In the genomic region with DNA sequence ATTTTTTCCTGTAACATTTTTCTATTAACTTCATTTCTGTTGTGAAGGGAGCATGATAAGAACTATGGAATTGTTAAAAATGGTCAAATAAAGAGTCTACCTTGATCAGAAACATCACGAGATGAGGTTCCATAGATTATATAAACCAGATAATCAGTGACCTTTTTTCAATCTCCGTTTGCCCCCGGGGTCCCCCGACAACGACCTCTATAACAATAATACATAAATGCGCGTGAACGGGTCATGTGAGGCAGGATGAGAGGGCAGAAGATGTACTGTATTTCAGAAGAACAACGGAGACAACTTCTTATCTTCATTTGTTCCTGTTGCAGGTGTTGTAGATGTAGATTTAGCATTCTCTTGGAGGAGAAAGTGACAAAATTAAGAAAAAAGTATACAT, we compare ENCODE assay signal across 6 worm cellular contexts.
TF ChIP-seq lines count a peak whose summit lies in the region.

No protein-coding gene starts in this region.

TF ChIP-seq in whole organism, L1 larva, 84 proteins besides CTCF, POLR2A, EP300 and RAD21:
- TF ChIP-seq blmp-1 (tag; optimal IDR thresholded peaks at IDR 0.05; lab: Kevin White, UChicago), result peak; percentile 29
- no peak for TF ChIP-seq C04F5.9 (tag; optimal IDR thresholded peaks at IDR 0.05; lab: Kevin White, UChicago)
- no peak for TF ChIP-seq efl-1 (optimal IDR thresholded peaks at IDR 0.05; lab: Kevin White, UChicago)
- peak in 1 of 2 experiments; percentile 78 for TF ChIP-seq efl-1 (GFP tag; optimal IDR thresholded peaks at IDR 0.05 in 1 of 2; lab: Kevin White, UChicago)
- TF ChIP-seq nhr-20 (tag; optimal IDR thresholded peaks at IDR 0.05; lab: Kevin White, UChicago), result peak; percentile 3
- peak in 1 of 6 experiments; percentile 7 for TF ChIP-seq elt-3 (tag; optimal IDR thresholded peaks at IDR 0.05; lab: Kevin White, UChicago)
- no peak for TF ChIP-seq sox-4 (tag; optimal IDR thresholded peaks at IDR 0.05; lab: Kevin White, UChicago)
TF ChIP-seq in whole organism, L1 larva: peak in this region for 4.

TF ChIP-seq in whole organism, L2 larva, 48 proteins besides CTCF, POLR2A, EP300 and RAD21:
- TF ChIP-seq skn-1 (tag; optimal IDR thresholded peaks at IDR 0.05; lab: Kevin White, UChicago), result no peak
- no peak for TF ChIP-seq lsy-2 (tag; optimal IDR thresholded peaks at IDR 0.05; lab: Kevin White, UChicago)
- TF ChIP-seq mbf-1 (tag; optimal IDR thresholded peaks at IDR 0.05; lab: Kevin White, UChicago), result no peak
- TF ChIP-seq nhr-12 (tag; optimal IDR thresholded peaks at IDR 0.05; lab: Kevin White, UChicago), result no peak
- TF ChIP-seq nhr-25 (tag; optimal IDR thresholded peaks at IDR 0.05; lab: Kevin White, UChicago), result peak; percentile 42
- TF ChIP-seq blmp-1 (tag; optimal IDR thresholded peaks at IDR 0.05; lab: Kevin White, UChicago; ENCODE audit: insufficient read depth), result peak; percentile 41
- TF ChIP-seq aly-2 (tag; optimal IDR thresholded peaks at IDR 0.05; lab: Kevin White, UChicago), result no peak
- no peak for TF ChIP-seq ceh-82 (tag; optimal IDR thresholded peaks at IDR 0.05; lab: Kevin White, UChicago)
- peak; percentile 36 for TF ChIP-seq sma-9 (GFP tag; optimal IDR thresholded peaks at IDR 0.05; lab: Kevin White, UChicago)
- no peak for TF ChIP-seq sma-9 (tag; optimal IDR thresholded peaks at IDR 0.05; lab: Kevin White, UChicago)

TF ChIP-seq in whole organism, L3 larva, 47 proteins besides CTCF, POLR2A, EP300 and RAD21:
- TF ChIP-seq egl-5 (tag; optimal IDR thresholded peaks at IDR 0.05; lab: Kevin White, UChicago), result no peak
- TF ChIP-seq lin-15B (tag; optimal IDR thresholded peaks at IDR 0.05; lab: Kevin White, UChicago), result no peak
- peak; percentile 78 for TF ChIP-seq elt-1 (tag; optimal IDR thresholded peaks at IDR 0.05; lab: Kevin White, UChicago)
- peak; percentile 27 for TF ChIP-seq nhr-25 (tag; optimal IDR thresholded peaks at IDR 0.05; lab: Kevin White, UChicago)
TF ChIP-seq in whole organism, L3 larva: peak in this region for 2.

TF ChIP-seq in whole organism, L4 larva, 104 proteins besides CTCF, POLR2A, EP300 and RAD21:
- no peak for TF ChIP-seq fkh-10 (GFP tag; optimal IDR thresholded peaks at IDR 0.05; lab: Kevin White, UChicago)
- peak; percentile 63 for TF ChIP-seq hlh-30 (tag; optimal IDR thresholded peaks at IDR 0.05; lab: Kevin White, UChicago; ENCODE audit: insufficient read depth)
- no peak for TF ChIP-seq hmg-1.1 (GFP tag; IDR thresholded peaks at IDR 0.05; lab: Robert Waterston, UW)
- no peak for TF ChIP-seq ceh-20 (GFP tag; IDR thresholded peaks at IDR 0.05; lab: Robert Waterston, UW)
- TF ChIP-seq lin-29 (GFP tag; IDR thresholded peaks at IDR 0.05; lab: Robert Waterston, UW), result no peak
- TF ChIP-seq hlh-11 (tag; optimal IDR thresholded peaks at IDR 0.05; lab: Kevin White, UChicago), result peak; percentile 14

TF ChIP-seq in whole organism, mixed stage, embryonic, 35 proteins besides CTCF, POLR2A, EP300 and RAD21:
- no peak for TF ChIP-seq ces-1 (GFP tag; optimal IDR thresholded peaks at IDR 0.05; lab: Kevin White, UChicago)
- no peak for TF ChIP-seq tbx-8 (GFP tag; optimal IDR thresholded peaks at IDR 0.05; lab: Kevin White, UChicago)
- no peak for TF ChIP-seq M03D4.4 (tag; optimal IDR thresholded peaks at IDR 0.05; lab: Kevin White, UChicago)
- TF ChIP-seq bed-3 (GFP tag; optimal IDR thresholded peaks at IDR 0.05; lab: Kevin White, UChicago), result no peak
- no peak for TF ChIP-seq nhr-2 (tag; optimal IDR thresholded peaks at IDR 0.05; lab: Kevin White, UChicago)
- TF ChIP-seq nhr-12 (tag; optimal IDR thresholded peaks at IDR 0.05; lab: Kevin White, UChicago), result no peak
- TF ChIP-seq snpc-4 (tag; optimal IDR thresholded peaks at IDR 0.05; lab: Kevin White, UChicago), result no peak
- TF ChIP-seq pha-4 (tag; optimal IDR thresholded peaks at IDR 0.05; lab: Kevin White, UChicago), result no peak
- peak; percentile 68 for TF ChIP-seq elt-1 (tag; optimal IDR thresholded peaks at IDR 0.05; lab: Kevin White, UChicago; ENCODE audit: borderline replicate concordance, insufficient read depth)

TF ChIP-seq in whole organism, young adult, 124 proteins besides CTCF, POLR2A, EP300 and RAD21:
- TF ChIP-seq lin-26 (GFP tag; IDR thresholded peaks at IDR 0.05; lab: Robert Waterston, UW) (0 out of 2 replicates have a peak, but pooled peaks have one; percentile 12), sptf-2 (GFP tag; optimal IDR thresholded peaks at IDR 0.05; lab: Kevin White, UChicago) (no peak)
